Worm (Caenorhabditis elegans) whole organism, early embryonic: ENCODE measurements around the gene ppm-2.

Experiments
- B0310.2 ChIP-seq: sonication (generic microtip); optimal IDR thresholded peaks from 2 replicates; lab custom pipeline; 2016; ENCODE audit warnings: mild to moderate bottlenecking, missing genetic modification characterization, missing compliant biosample characterization
- F13C5.2 ChIP-seq: sonication (generic microtip); optimal IDR thresholded peaks from 2 replicates; lab custom pipeline; 2017; ENCODE audit warnings: mild to moderate bottlenecking, missing genetic modification characterization, inconsistent platforms, missing compliant biosample characterization
- aly-1 ChIP-seq: sonication (generic microtip); optimal IDR thresholded peaks from 2 replicates; lab custom pipeline; 2016; ENCODE audit warnings: missing genetic modification characterization, missing compliant biosample characterization
- ama-1 ChIP-seq: fragments of 150-350 bp; optimal IDR thresholded peaks from 2 replicates; lab custom pipeline; 2014
- ceh-13 ChIP-seq: fragments of 200-800 bp; sonication (Bioruptor generic); optimal IDR thresholded peaks from 2 replicates; lab custom pipeline; 2018; ENCODE audit warnings: mild to moderate bottlenecking, missing genetic modification characterization, missing compliant biosample characterization
- ceh-36 ChIP-seq: sonication (generic microtip); optimal IDR thresholded peaks from 2 replicates; lab custom pipeline; 2016; ENCODE audit warnings: missing genetic modification characterization, inconsistent platforms, missing compliant biosample characterization
- ets-7 ChIP-seq: sonication (generic microtip); optimal IDR thresholded peaks from 2 replicates; lab custom pipeline; 2016; ENCODE audit warnings: missing genotype, missing genetic modification characterization, missing compliant biosample characterization
- flt-1 ChIP-seq: fragments of 200-800 bp; sonication (Bioruptor generic); IDR thresholded peaks from 2 replicates; pipeline ENCODE4 v1.3.6; 2022; ENCODE audit warnings: missing genetic modification characterization, missing compliant biosample characterization
- hmbx-1 ChIP-seq: sonication (generic microtip); optimal IDR thresholded peaks from 2 replicates; lab custom pipeline; 2016; ENCODE audit warnings: mild to moderate bottlenecking, missing genetic modification characterization, missing compliant biosample characterization
- hmg-4 ChIP-seq: fragments of 200-800 bp; sonication (Bioruptor generic); optimal IDR thresholded peaks from 2 replicates; lab custom pipeline; 2018; ENCODE audit warnings: mild to moderate bottlenecking, missing genetic modification characterization, missing compliant biosample characterization
- hnd-1 ChIP-seq: sonication (generic microtip); optimal IDR thresholded peaks from 2 replicates; lab custom pipeline; 2016; ENCODE audit warnings: missing genetic modification characterization, missing compliant biosample characterization
- pes-1 ChIP-seq: fragments of 200-800 bp; sonication (Bioruptor generic); IDR thresholded peaks from 2 replicates; pipeline ENCODE4 v1.3.6; 2022; ENCODE audit warnings: missing genetic modification reagents, missing genetic modification characterization, missing compliant biosample characterization
- scrt-1 ChIP-seq: fragments of 200-800 bp; sonication (Bioruptor generic); IDR thresholded peaks from 2 replicates; pipeline ENCODE4 v1.3.6; 2022; ENCODE audit warnings: missing genetic modification characterization, missing compliant biosample characterization
- sea-1 ChIP-seq: fragments of 200-800 bp; sonication (Bioruptor generic); conservative IDR thresholded peaks from 2 replicates; pipeline ENCODE4 v1.3.6; 2022; ENCODE audit warnings: missing genetic modification characterization, missing compliant biosample characterization
- tbx-11 ChIP-seq: fragments of 200-800 bp; sonication (Bioruptor generic); IDR thresholded peaks from 2 replicates; pipeline ENCODE4 v1.3.6; 2022; ENCODE audit warnings: missing genetic modification characterization, missing compliant biosample characterization
- tbx-37 ChIP-seq: fragments of 200-800 bp; sonication (Bioruptor generic); conservative IDR thresholded peaks from 2 replicates; pipeline ENCODE4 v1.3.6; 2022; ENCODE audit warnings: missing genetic modification reagents, missing genetic modification characterization, missing compliant biosample characterization
- tra-4 ChIP-seq: sonication (generic microtip); optimal IDR thresholded peaks from 2 replicates; lab custom pipeline; 2017; ENCODE audit warnings: missing genetic modification characterization, missing compliant biosample characterization

Gene ppm-2

ce11 chrIII:4659426-4659825, 9.1 kb downstream of the ppm-2 start:
- no peak for TF ChIP-seq aly-1
- no peak for TF ChIP-seq tbx-11 (GFP tag; lab: Robert Waterston, UW)
- no peak for TF ChIP-seq ceh-13 (GFP tag; lab: Kevin White, UChicago)

- TF ChIP-seq B0310.2 (tag; lab: Kevin White, UChicago) = no peak
- no peak for TF ChIP-seq sea-1
- TF ChIP-seq pes-1 (GFP tag; lab: Robert Waterston, UW) = no peak
- TF ChIP-seq scrt-1 (GFP tag; lab: Robert Waterston, UW) = no peak
- TF ChIP-seq aly-1 = no peak
- no peak for TF ChIP-seq F13C5.2
- no peak for TF ChIP-seq ama-1 (lab: Kevin White, UChicago)
- TF ChIP-seq tbx-11 (GFP tag; lab: Robert Waterston, UW) = no peak
Measured at ce11 chrIII:4665272-4665671, 15.0 kb downstream of the ppm-2 start, which contains the start of gene T23F11.4. TSS of gene T23F11.4 (minus strand) at chrIII:4665372.

ce11 chrIII:4666753-4667400, 16.6 kb downstream of the ppm-2 start:
- no peak for TF ChIP-seq tbx-37 (GFP tag; lab: Robert Waterston, UW)
- TF ChIP-seq hmg-4 (GFP tag; lab: Kevin White, UChicago) = peak; percentile 87
- no peak for TF ChIP-seq ama-1 (lab: Kevin White, UChicago)
- TF ChIP-seq sea-1 = 0 out of 2 replicates have a peak, but pooled peaks have one; percentile 23
- TF ChIP-seq F13C5.2 = peak; percentile 83
- TF ChIP-seq ceh-36 (tag; lab: Kevin White, UChicago) = peak; percentile 7
- TF ChIP-seq aly-1 = peak; percentile 67

DNA sequence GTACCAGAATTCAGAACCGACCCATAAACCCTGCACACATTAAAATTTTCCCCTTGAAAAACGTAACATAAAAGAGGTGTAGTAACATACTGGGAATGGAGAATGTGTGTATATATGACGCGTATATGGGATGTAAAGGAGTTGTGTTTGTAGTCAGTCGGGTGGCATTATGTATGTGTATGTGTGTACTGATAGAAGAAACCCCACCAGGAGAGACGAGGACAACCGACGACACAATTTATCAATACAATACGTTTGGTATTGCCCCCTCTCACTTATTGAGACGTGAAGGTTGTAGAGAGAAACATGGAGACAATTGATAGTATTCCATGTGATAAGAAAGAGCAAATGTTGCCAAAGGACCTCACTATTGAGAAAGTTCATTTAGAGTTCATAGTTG, 17.8 kb downstream of the ppm-2 start:
- no peak for TF ChIP-seq hnd-1
- TF ChIP-seq scrt-1 (GFP tag; lab: Robert Waterston, UW) = no peak
- TF ChIP-seq hmbx-1 (tag; lab: Kevin White, UChicago) = no peak
- no peak for TF ChIP-seq ama-1 (lab: Kevin White, UChicago)
- TF ChIP-seq aly-1 = no peak
- no peak for TF ChIP-seq ets-7 (tag; lab: Kevin White, UChicago)
- TF ChIP-seq flt-1 = no peak
- TF ChIP-seq pes-1 (GFP tag; lab: Robert Waterston, UW) = no peak

DNA sequence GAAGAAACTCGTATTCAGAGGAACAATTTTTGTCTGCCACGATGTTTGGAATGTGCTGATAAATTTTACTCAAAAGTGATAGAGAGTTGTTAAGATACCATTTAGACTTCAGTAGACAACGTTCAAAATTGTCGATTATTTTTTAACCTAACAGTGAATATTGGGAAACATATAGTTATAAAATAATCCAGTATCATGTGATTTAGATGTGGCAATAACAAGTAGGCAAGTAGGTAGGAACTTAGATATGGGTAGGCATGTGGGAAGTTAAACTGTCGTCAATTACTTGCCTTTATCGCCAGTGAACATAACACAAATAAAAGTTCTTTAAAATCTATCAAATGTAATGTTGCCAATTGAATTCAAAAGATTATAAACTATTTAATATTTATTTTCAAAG, 21.2 kb downstream of the ppm-2 start, which contains the start of gene T23F11.11:
TSS of gene T23F11.11 (minus strand) at position 101 of the 400 bp plus-strand sequence.
- TF ChIP-seq scrt-1 (GFP tag; lab: Robert Waterston, UW) (no peak), ceh-13 (GFP tag; lab: Kevin White, UChicago) (no peak), tbx-37 (GFP tag; lab: Robert Waterston, UW) (no peak), pes-1 (GFP tag; lab: Robert Waterston, UW) (no peak), hmbx-1 (tag; lab: Kevin White, UChicago) (no peak), ama-1 (lab: Kevin White, UChicago) (no peak), tra-4 (tag; lab: Kevin White, UChicago) (no peak), ets-7 (tag; lab: Kevin White, UChicago) (no peak), hnd-1 (no peak), aly-1 (no peak), tbx-11 (GFP tag; lab: Robert Waterston, UW) (no peak), F13C5.2 (no peak), sea-1 (no peak), flt-1 (no peak), ceh-36 (tag; lab: Kevin White, UChicago) (no peak), B0310.2 (tag; lab: Kevin White, UChicago) (no peak), hmg-4 (GFP tag; lab: Kevin White, UChicago) (no peak)

- TF ChIP-seq scrt-1 (GFP tag; lab: Robert Waterston, UW) = no peak
Measured at ce11 chrIII:4671949-4672348, 21.7 kb downstream of the ppm-2 start, which contains the start of gene srg-13. TSS of gene srg-13 (plus strand) at chrIII:4672249.

DNA sequence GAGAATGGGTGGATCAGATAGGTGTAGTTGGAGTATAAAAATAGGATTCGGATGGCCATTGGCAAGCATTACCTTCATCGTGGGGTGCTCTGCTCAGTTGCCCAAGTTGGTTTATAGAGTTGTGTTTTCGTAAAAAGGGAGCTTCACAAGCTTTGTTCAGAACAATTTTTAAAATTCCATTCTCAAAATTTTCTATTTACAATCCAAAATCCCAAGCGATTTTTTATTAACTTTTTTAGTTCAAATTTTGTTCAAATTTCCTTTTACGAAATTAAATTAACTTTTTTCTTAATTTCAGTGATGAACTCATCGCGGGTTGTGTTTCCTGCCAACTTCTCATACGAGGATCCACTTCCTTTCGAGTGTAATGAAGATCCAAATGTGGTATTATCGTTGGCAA, 27.2 kb downstream of the ppm-2 start, which contains the start of gene srg-10:
TSS of gene srg-10 (plus strand) at position 301 of the 400 bp plus-strand sequence.
- no peak for TF ChIP-seq B0310.2 (tag; lab: Kevin White, UChicago)
- no peak for TF ChIP-seq ama-1 (lab: Kevin White, UChicago)
- TF ChIP-seq sea-1 = no peak
- TF ChIP-seq hmbx-1 (tag; lab: Kevin White, UChicago) = no peak
- TF ChIP-seq ceh-13 (GFP tag; lab: Kevin White, UChicago) = no peak
- no peak for TF ChIP-seq scrt-1 (GFP tag; lab: Robert Waterston, UW)
- TF ChIP-seq ceh-36 (tag; lab: Kevin White, UChicago) = no peak
- TF ChIP-seq ets-7 (tag; lab: Kevin White, UChicago) = no peak
- TF ChIP-seq tra-4 (tag; lab: Kevin White, UChicago) = no peak
- no peak for TF ChIP-seq tbx-37 (GFP tag; lab: Robert Waterston, UW)
- no peak for TF ChIP-seq tbx-11 (GFP tag; lab: Robert Waterston, UW)

DNA sequence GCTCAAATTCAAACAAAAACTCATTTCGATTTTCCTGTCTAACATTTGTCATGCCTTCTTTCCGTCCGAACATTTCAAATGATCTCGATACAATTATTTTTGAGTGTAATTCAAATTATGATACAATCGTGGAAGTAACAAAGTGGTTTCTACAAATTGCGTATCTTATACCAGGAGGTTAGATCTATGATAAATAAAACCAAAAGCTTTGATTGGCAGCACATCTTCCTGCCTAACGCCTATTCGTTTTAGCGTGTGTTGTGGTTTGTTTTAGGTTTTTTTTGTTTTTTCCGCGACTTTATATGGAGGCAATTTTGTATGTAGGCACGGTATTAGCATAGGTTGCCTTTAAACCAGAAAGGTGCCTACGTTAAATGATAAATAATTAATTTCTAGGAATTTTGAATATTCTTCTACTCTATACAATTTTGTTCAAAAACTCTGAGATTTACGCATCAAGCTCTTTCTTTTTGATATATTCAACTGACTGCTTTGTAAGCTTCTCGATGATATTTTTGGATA, 29.7 kb downstream of the ppm-2 start, which contains the start of gene srg-11:
TSS of gene srg-11 (plus strand) at position 51 of the 522 bp plus-strand sequence.
- TF ChIP-seq hmg-4 (GFP tag; lab: Kevin White, UChicago) (no peak), F13C5.2 (no peak), tbx-11 (GFP tag; lab: Robert Waterston, UW) (no peak), tra-4 (tag; lab: Kevin White, UChicago) (no peak), hmbx-1 (tag; lab: Kevin White, UChicago) (no peak), ceh-36 (tag; lab: Kevin White, UChicago) (no peak), flt-1 (no peak), tbx-37 (GFP tag; lab: Robert Waterston, UW) (no peak), ets-7 (tag; lab: Kevin White, UChicago) (no peak), aly-1 (no peak), B0310.2 (tag; lab: Kevin White, UChicago) (no peak), pes-1 (GFP tag; lab: Robert Waterston, UW) (no peak), scrt-1 (GFP tag; lab: Robert Waterston, UW) (no peak), hnd-1 (no peak), ama-1 (lab: Kevin White, UChicago) (no peak)
